Fruit fly (Drosophila melanogaster) S2 (cell line): ENCODE measurements around the gene Ankrd49.

ENCODE experiments used
- CG8478 ChIP-seq: fragments of >200 bp; optimal IDR thresholded peaks from 2 replicates; lab custom pipeline; 2018
- CTCF ChIP-seq, 2 experiments: fragments of >200 bp; optimal IDR thresholded peaks; 2 replicates each; lab custom pipeline; 2018

Ankrd49 gene

DNA sequence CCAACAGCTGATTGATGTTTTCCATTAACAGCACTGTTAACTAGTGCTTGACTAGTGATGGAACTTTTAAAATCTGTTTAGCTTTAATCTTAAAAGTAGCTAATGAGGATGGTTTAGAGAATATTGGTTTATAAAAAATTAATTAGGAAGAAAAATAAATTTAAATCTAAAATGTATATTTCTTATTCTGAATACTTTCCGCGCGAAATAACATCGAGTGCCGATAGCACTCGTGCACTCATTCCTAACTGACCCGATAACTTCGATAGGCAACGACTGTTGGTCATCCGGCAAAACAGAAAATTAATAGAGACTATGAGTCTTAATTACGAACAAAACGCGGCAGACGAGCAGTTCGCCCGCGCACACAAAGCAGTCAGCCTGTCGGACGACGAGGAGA, 2.5 kb upstream of the Ankrd49 start, which contains the start of the genes THG and Rnmt:
Gene THG, minus strand, starts transcription at position 22 of the 400 bp plus-strand sequence.
Gene Rnmt, plus strand, starts transcription at position 237 of the 400 bp plus-strand sequence.
- TF ChIP-seq CG8478 (lab: Kevin White, UChicago) (no peak), CTCF (optimal IDR thresholded peaks at IDR 0.05; lab: Kevin White, UChicago) (no peak)

DNA sequence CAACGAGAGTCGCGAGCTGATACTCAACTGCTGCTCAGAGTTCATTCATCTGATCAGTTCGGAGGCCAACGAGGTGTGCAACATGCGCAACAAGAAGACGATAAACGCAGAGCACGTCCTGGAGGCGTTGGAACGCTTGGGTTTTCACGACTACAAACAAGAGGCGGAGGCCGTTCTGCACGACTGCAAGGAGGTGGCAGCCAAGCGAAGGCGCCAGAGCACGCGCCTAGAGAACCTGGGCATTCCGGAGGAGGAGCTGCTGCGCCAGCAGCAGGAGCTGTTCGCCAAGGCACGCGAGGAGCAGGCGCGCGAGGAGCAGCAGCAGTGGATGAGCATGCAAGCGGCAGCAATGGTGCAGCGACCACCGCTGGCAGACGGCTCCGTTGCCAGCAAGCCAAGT, 803 bp upstream of the Ankrd49 start:
- no peak for TF ChIP-seq CG8478 (lab: Kevin White, UChicago)
- TF ChIP-seq CTCF (optimal IDR thresholded peaks at IDR 0.05; lab: Kevin White, UChicago): no peak

- TF ChIP-seq CTCF (optimal IDR thresholded peaks at IDR 0.05; lab: Kevin White, UChicago) (no peak), CG8478 (lab: Kevin White, UChicago) (no peak)
Observed at dm6 chr2L:15005505-15005904, 1.7 kb downstream of the Ankrd49 start, which contains the start of gene DCTN5-p25. DCTN5-p25 (plus strand) TSS chr2L:15005733.

DNA sequence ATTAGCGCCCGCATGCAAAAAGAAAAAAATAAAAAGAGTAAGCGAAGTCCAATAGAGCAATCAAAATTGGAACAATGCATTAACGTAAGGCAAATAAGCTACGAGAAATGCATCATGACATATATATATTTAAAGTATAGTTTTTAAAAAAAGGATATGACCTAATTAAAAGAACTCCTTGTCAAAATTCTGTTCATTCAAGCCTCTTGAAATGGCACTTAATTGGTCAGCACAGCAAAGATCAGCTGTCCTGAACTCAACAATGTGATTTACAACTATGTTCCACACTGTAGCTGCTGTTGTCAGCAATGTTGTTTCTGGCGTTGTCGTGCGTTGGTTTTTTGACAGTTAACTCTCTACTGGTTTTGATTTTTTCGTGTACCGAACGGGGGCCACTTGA, 5.4 kb downstream of the Ankrd49 start:
- TF ChIP-seq CG8478 (lab: Kevin White, UChicago): no peak

DNA sequence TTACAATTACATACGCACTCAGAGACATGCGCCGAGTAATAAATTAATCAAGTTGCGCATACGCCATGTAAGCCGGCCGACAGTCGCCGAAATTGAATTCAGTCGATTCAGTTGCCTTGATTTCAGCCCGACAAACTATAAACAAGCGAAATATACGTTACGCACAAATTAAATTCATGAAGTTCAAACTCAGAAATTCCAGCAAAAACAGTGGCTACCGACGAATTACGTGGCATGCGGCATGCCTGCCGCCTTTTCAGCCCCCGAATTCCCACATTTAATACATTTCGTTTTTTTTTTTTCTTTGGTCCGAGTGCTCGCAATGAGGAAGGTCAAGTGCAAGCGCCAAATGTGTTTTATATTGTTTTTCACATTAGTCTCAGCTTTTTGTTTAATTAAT, 6.9 kb downstream of the Ankrd49 start:
- no peak for TF ChIP-seq CG8478 (lab: Kevin White, UChicago)
- no peak for TF ChIP-seq CTCF (optimal IDR thresholded peaks at IDR 0.05; lab: Kevin White, UChicago)

- TF ChIP-seq CG8478 (lab: Kevin White, UChicago) (no peak), CTCF (optimal IDR thresholded peaks at IDR 0.05; lab: Kevin White, UChicago) (no peak)
Observed at dm6 chr2L:14997370-14997769, 9.9 kb downstream of the Ankrd49 start, which contains the start of gene mol. mol (minus strand) TSS chr2L:14997559.

DNA sequence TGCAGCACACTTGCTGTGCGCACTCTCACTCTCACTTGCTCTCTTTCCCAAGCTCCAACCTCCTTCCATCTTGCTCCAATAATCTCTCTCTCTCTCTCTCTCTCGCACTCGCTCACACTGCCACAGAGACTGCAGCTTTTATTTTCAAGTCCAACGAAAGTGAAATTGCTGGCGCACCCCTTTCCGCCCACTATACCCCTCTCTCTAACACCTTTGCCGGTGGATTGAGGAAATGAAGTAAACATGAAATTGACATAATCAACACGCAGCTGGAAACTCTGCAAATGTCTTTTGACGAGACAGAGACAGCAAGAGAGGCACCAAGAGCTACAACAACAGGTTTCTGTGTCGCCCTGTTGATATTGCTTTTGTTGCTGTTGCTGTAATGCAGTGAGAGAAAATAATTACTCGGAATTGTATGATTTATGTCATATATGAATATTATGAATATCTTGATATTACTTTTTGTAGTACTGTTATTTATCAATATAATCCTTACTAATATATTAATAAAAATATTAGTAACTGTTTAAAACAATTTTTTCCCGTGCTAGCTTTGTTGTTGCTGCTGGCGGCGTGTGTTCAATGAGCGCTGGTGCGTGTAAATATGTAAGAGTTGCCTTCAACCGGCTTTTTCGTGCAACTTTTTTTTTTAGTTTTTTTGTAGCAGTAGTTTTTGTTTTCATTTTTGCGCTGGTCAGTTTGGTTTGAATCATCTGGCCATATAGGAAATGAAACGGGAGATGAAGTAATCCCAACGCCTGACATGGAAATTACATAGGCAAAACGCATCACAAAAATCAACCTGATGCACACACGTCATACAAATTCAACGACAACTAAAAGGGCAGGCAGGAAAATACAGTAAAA, 11.4 kb downstream of the Ankrd49 start:
- no peak for TF ChIP-seq CTCF (optimal IDR thresholded peaks at IDR 0.05; lab: Kevin White, UChicago)
- TF ChIP-seq CG8478 (lab: Kevin White, UChicago): no peak

dm6 chr2L:14994834-14995506, 12.3 kb downstream of the Ankrd49 start:
- TF ChIP-seq CG8478 (lab: Kevin White, UChicago): no peak
- no peak for TF ChIP-seq CTCF (optimal IDR thresholded peaks at IDR 0.05; lab: Kevin White, UChicago)

DNA sequence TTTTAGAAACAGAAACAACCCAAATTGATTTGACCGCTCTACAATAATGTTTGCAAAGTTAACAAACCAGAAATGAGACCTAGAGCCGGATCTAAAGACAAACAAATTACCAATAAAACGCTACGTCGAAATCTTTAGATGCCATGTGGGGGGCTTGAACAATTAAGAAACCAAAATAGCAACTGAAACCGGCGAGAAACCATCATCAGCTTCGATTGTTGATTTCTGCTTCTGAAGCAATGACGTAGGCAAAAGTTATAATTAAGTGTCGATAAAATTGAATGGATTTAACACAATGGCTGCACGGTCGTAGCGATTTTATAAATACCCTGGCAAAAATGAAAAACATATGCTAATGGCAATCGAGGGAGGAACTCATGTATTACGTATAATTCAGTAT, 14.3 kb downstream of the Ankrd49 start:
- TF ChIP-seq CTCF (optimal IDR thresholded peaks at IDR 0.05; lab: Kevin White, UChicago) (no peak), CG8478 (lab: Kevin White, UChicago) (no peak)

dm6 chr2L:14972836-14973235, 34.4 kb downstream of the Ankrd49 start:
- TF ChIP-seq CG8478 (lab: Kevin White, UChicago) (no peak), CTCF (optimal IDR thresholded peaks at IDR 0.05; lab: Kevin White, UChicago) (peak in 1 of 2 experiments; percentile 45)

DNA sequence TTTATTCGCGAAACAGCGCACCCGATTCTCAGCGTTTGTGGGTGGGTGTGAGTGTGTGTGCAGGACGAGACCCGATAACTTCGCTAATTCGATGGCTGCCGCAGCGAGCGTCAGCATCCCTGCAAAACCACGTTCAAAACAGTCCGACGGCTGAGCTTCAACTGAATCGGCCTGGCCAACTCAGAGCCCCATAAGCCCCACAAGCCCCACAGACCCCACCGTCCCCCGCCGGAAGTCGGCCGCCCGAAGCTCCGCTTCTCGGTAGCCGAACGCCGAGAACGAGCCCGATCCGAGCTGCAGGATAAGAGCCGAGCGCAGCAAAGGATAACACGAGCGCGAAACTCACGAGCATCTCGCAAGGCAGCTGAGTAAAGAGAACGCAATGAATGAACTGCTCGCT, 35.1 kb downstream of the Ankrd49 start, which contains the start of gene side-II:
Gene side-II, minus strand, starts transcription at position 168 of the 400 bp plus-strand sequence.
- TF ChIP-seq CG8478 (lab: Kevin White, UChicago) (no peak), CTCF (optimal IDR thresholded peaks at IDR 0.05; lab: Kevin White, UChicago) (no peak)
